Fruit fly (Drosophila melanogaster): Measurements from ENCODE around the gene CG13996.

Gene CG13996

DNA sequence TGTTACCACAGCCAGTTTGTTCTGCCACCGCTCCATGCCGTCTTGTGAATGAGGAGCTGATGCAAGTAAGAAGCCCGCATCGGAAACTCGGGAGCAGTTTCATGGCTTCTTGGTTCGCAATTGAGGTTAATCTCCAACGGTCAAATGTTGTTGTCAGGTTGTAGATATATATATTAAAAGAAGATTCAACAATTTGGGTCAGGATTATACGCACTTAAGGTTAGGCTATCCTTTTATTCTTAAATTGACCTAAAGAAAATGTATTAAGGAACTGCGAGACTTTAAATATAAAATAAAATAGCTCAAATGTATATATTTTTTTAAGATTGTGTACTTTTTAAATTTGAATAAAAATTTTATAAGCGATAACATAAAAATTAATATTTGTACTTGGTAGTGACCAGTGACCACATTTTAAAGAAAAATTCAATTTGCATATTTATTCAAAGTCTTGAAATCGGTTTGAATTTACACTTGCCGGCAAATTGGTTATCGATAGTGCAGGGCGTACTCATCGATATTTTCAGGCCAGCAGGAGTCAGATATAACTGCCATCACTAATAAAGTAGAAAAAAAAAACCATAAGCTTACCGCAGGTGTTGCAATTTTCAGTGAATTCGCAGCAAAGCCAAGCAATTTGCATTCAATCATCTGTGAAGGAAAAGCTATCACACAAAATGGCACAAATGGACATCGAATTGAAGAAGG, 48.1 kb downstream of the CG13996 start, which contains the start of the genes CG9150 and Pfdn1:
Gene CG9150 (minus strand): TSS at position 51 of the 708 bp plus-strand sequence.
Gene Pfdn1 (plus strand): TSS at position 536 of the 708 bp plus-strand sequence.
- TF ChIP-seq pad (GFP tag; optimal IDR thresholded peaks at IDR 0.05) (no peak), tj (GFP tag; optimal IDR thresholded peaks at IDR 0.05) (peak; percentile 16), CG12768 (GFP tag; optimal IDR thresholded peaks at IDR 0.05) (no peak), CG5204 (GFP tag; optimal IDR thresholded peaks at IDR 0.05) (no peak), CG7101 (tag; optimal IDR thresholded peaks at IDR 0.05) (peak; percentile 22), Hr96 (GFP tag; optimal IDR thresholded peaks at IDR 0.05) (no peak), toe (GFP tag; optimal IDR thresholded peaks at IDR 0.05) (no peak), bab1 (GFP tag; optimal IDR thresholded peaks at IDR 0.05) (peak; percentile 66), CG11617 (GFP tag; optimal IDR thresholded peaks at IDR 0.05) (no peak), CG14711 (tag; optimal IDR thresholded peaks at IDR 0.05) (no peak), Mnt (GFP tag; optimal IDR thresholded peaks at IDR 0.05) (peak; percentile 66), kay (GFP tag; ENCODE audit: borderline replicate concordance) (no peak), CG7045 (GFP tag; optimal IDR thresholded peaks at IDR 0.05) (no peak), cic (GFP tag; optimal IDR thresholded peaks at IDR 0.05) (no peak), Clk (GFP tag; optimal IDR thresholded peaks at IDR 0.05) (no peak), cnc (optimal IDR thresholded peaks at IDR 0.05) (no peak), Crg-1 (GFP tag; optimal IDR thresholded peaks at IDR 0.05) (no peak), CG33017 (tag; optimal IDR thresholded peaks at IDR 0.05) (no peak), ovo (GFP tag; optimal IDR thresholded peaks at IDR 0.05) (no peak)

DNA sequence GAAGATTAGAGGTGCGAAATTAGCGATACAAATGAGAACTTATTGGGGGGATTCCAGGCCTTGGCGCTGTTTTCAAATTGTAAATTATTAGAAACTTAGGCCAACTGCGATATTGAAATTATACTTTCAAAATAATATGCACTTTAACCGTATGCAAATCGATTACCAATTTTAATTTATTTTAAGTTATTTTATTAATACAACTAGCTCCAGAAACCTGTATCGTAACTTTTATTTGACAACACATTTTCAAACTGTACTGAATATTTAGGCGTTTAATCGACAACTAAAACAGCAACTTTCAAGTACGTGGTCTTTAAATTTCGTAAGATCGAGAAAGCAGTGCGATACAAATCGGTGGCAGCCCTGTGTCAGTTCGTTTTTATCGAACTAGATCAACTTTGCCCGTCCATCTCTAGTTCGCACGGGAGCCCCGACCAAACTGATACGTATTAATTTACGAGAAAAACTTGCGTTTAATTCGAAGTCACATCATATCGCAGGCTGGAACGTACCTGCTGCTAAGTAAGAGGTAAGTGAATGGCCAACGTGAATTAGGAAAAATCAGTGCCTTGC, 50.1 kb downstream of the CG13996 start, which contains the start of the genes CG9154 and Kr-h2:
Gene CG9154 (minus strand): TSS at position 31 of the 576 bp plus-strand sequence.
Gene Kr-h2 (plus strand): TSS at position 335 of the 576 bp plus-strand sequence.
- TF ChIP-seq Crg-1 (GFP tag; optimal IDR thresholded peaks at IDR 0.05) (no peak), Clk (GFP tag; optimal IDR thresholded peaks at IDR 0.05) (peak; percentile 44), CG14711 (tag; optimal IDR thresholded peaks at IDR 0.05) (peak; percentile 70), CG12768 (GFP tag; optimal IDR thresholded peaks at IDR 0.05) (peak; percentile 60), CG7045 (GFP tag; optimal IDR thresholded peaks at IDR 0.05) (peak; percentile 74), Hr96 (GFP tag; optimal IDR thresholded peaks at IDR 0.05) (no peak), ovo (GFP tag; optimal IDR thresholded peaks at IDR 0.05) (peak; percentile 35), CG7101 (tag; optimal IDR thresholded peaks at IDR 0.05) (peak; percentile 68), kay (GFP tag; ENCODE audit: borderline replicate concordance) (no peak), CG11617 (GFP tag; optimal IDR thresholded peaks at IDR 0.05) (peak; percentile 82), CG33017 (tag; optimal IDR thresholded peaks at IDR 0.05) (peak; percentile 53), cic (GFP tag; optimal IDR thresholded peaks at IDR 0.05) (peak; percentile 14), CG5204 (GFP tag; optimal IDR thresholded peaks at IDR 0.05) (no peak), cnc (optimal IDR thresholded peaks at IDR 0.05) (no peak), tj (GFP tag; optimal IDR thresholded peaks at IDR 0.05) (peak; percentile 39), Mnt (GFP tag; optimal IDR thresholded peaks at IDR 0.05) (peak; percentile 64), CG1620 (GFP tag; optimal IDR thresholded peaks at IDR 0.05) (peak; percentile 56), pad (GFP tag; optimal IDR thresholded peaks at IDR 0.05) (peak; percentile 42), bab1 (GFP tag; optimal IDR thresholded peaks at IDR 0.05) (peak; percentile 36), toe (GFP tag; optimal IDR thresholded peaks at IDR 0.05) (peak; percentile 85)
